Fruit fly (Drosophila melanogaster): Measurements from ENCODE around the gene CG32816.

Gene CG32816

dm6 chrX:452716-453115 lies 17.8 kb downstream of the CG32816 start:
- TF ChIP-seq usp (GFP tag; optimal IDR thresholded peaks at IDR 0.05) (no peak), Dll (optimal IDR thresholded peaks at IDR 0.05) (no peak), pan (optimal IDR thresholded peaks at IDR 0.05) (no peak), CG8478 (optimal IDR thresholded peaks at IDR 0.05) (no peak), psq (optimal IDR thresholded peaks at IDR 0.05) (no peak), EcR (GFP tag; optimal IDR thresholded peaks at IDR 0.05) (no peak)

- no peak for TF ChIP-seq EcR (GFP tag; optimal IDR thresholded peaks at IDR 0.05)
- TF ChIP-seq usp (GFP tag; optimal IDR thresholded peaks at IDR 0.05), result no peak
- TF ChIP-seq CG8478 (optimal IDR thresholded peaks at IDR 0.05), result no peak
- TF ChIP-seq pan (optimal IDR thresholded peaks at IDR 0.05), result no peak
- no peak for TF ChIP-seq Dll (optimal IDR thresholded peaks at IDR 0.05)
- TF ChIP-seq psq (optimal IDR thresholded peaks at IDR 0.05), result no peak
These were observed 21.5 kb downstream of the CG32816 start for dm6 chrX:448978-449377.

- TF ChIP-seq pan (optimal IDR thresholded peaks at IDR 0.05), result no peak
- no peak for TF ChIP-seq psq (optimal IDR thresholded peaks at IDR 0.05)
- TF ChIP-seq Dll (optimal IDR thresholded peaks at IDR 0.05), result no peak
- no peak for TF ChIP-seq EcR (GFP tag; optimal IDR thresholded peaks at IDR 0.05)
- TF ChIP-seq CG8478 (optimal IDR thresholded peaks at IDR 0.05), result no peak
- TF ChIP-seq usp (GFP tag; optimal IDR thresholded peaks at IDR 0.05), result no peak
These were observed 22.3 kb downstream of the CG32816 start for dm6 chrX:448270-448669.

- no peak for TF ChIP-seq pan (optimal IDR thresholded peaks at IDR 0.05)
- TF ChIP-seq CG8478 (optimal IDR thresholded peaks at IDR 0.05), result no peak
- no peak for TF ChIP-seq Dll (optimal IDR thresholded peaks at IDR 0.05)
- no peak for TF ChIP-seq EcR (GFP tag; optimal IDR thresholded peaks at IDR 0.05)
- TF ChIP-seq usp (GFP tag; optimal IDR thresholded peaks at IDR 0.05), result no peak
- TF ChIP-seq psq (optimal IDR thresholded peaks at IDR 0.05), result no peak
These were observed 24.5 kb downstream of the CG32816 start for dm6 chrX:446002-446401.

dm6 chrX:443981-444550 lies 26.5 kb downstream of the CG32816 start:
- TF ChIP-seq psq (optimal IDR thresholded peaks at IDR 0.05) (no peak), pan (optimal IDR thresholded peaks at IDR 0.05) (no peak), usp (GFP tag; optimal IDR thresholded peaks at IDR 0.05) (no peak)

dm6 chrX:441295-441694 lies 29.2 kb downstream of the CG32816 start:
- no peak for TF ChIP-seq CG8478 (optimal IDR thresholded peaks at IDR 0.05)
- no peak for TF ChIP-seq pan (optimal IDR thresholded peaks at IDR 0.05)
- TF ChIP-seq Dll (optimal IDR thresholded peaks at IDR 0.05), result no peak
- TF ChIP-seq psq (optimal IDR thresholded peaks at IDR 0.05), result no peak

- no peak for TF ChIP-seq usp (GFP tag; optimal IDR thresholded peaks at IDR 0.05)
- TF ChIP-seq pan (optimal IDR thresholded peaks at IDR 0.05), result no peak
- TF ChIP-seq CG8478 (optimal IDR thresholded peaks at IDR 0.05), result no peak
- TF ChIP-seq EcR (GFP tag; optimal IDR thresholded peaks at IDR 0.05), result no peak
- no peak for TF ChIP-seq psq (optimal IDR thresholded peaks at IDR 0.05)
- TF ChIP-seq Dll (optimal IDR thresholded peaks at IDR 0.05), result no peak
These were observed 33.1 kb downstream of the CG32816 start, which contains the start of gene Pgcl for dm6 chrX:437404-437803. Gene Pgcl, minus strand, starts transcription at chrX:437448.

dm6 chrX:428192-428591 lies 42.3 kb downstream of the CG32816 start:
- no peak for TF ChIP-seq psq (optimal IDR thresholded peaks at IDR 0.05)
- TF ChIP-seq EcR (GFP tag; optimal IDR thresholded peaks at IDR 0.05), result no peak
- TF ChIP-seq CG8478 (optimal IDR thresholded peaks at IDR 0.05), result no peak
- TF ChIP-seq usp (GFP tag; optimal IDR thresholded peaks at IDR 0.05), result no peak
- no peak for TF ChIP-seq pan (optimal IDR thresholded peaks at IDR 0.05)
- no peak for TF ChIP-seq Dll (optimal IDR thresholded peaks at IDR 0.05)

- TF ChIP-seq usp (GFP tag; optimal IDR thresholded peaks at IDR 0.05) (no peak), Dll (optimal IDR thresholded peaks at IDR 0.05) (no peak), CG8478 (optimal IDR thresholded peaks at IDR 0.05) (no peak), psq (optimal IDR thresholded peaks at IDR 0.05) (no peak), EcR (GFP tag; optimal IDR thresholded peaks at IDR 0.05) (no peak), pan (optimal IDR thresholded peaks at IDR 0.05) (no peak)
These were observed 45.0 kb downstream of the CG32816 start for dm6 chrX:425524-425923.

dm6 chrX:423374-423773 lies 47.2 kb downstream of the CG32816 start:
- no peak for TF ChIP-seq psq (optimal IDR thresholded peaks at IDR 0.05)
- no peak for TF ChIP-seq CG8478 (optimal IDR thresholded peaks at IDR 0.05)
- no peak for TF ChIP-seq pan (optimal IDR thresholded peaks at IDR 0.05)
- no peak for TF ChIP-seq Dll (optimal IDR thresholded peaks at IDR 0.05)
- TF ChIP-seq usp (GFP tag; optimal IDR thresholded peaks at IDR 0.05), result no peak

- TF ChIP-seq CG8478 (optimal IDR thresholded peaks at IDR 0.05) (no peak), EcR (GFP tag; optimal IDR thresholded peaks at IDR 0.05) (no peak), pan (optimal IDR thresholded peaks at IDR 0.05) (no peak), usp (GFP tag; optimal IDR thresholded peaks at IDR 0.05) (no peak)
These were observed 56.2 kb downstream of the CG32816 start for dm6 chrX:414352-414751.

dm6 chrX:409370-409769 lies 61.2 kb downstream of the CG32816 start:
- TF ChIP-seq pan (optimal IDR thresholded peaks at IDR 0.05) (no peak), CG8478 (optimal IDR thresholded peaks at IDR 0.05) (no peak), psq (optimal IDR thresholded peaks at IDR 0.05) (no peak), EcR (GFP tag; optimal IDR thresholded peaks at IDR 0.05) (no peak), Dll (optimal IDR thresholded peaks at IDR 0.05) (no peak), usp (GFP tag; optimal IDR thresholded peaks at IDR 0.05) (no peak)

- no peak for TF ChIP-seq psq (optimal IDR thresholded peaks at IDR 0.05)
These were observed 63.1 kb downstream of the CG32816 start for dm6 chrX:407455-407854.
